Worm (Caenorhabditis elegans) whole organism, L4/young adult: Measurements from ENCODE around the gene ZK1086.2.

ENCODE experiments used
- W03F9.2 ChIP-seq: fragments of 150-350 bp; optimal IDR thresholded peaks from 2 replicates; lab custom pipeline; 2014; ENCODE audit warnings: missing biosample characterization, missing genetic modification characterization
- dao-5 ChIP-seq: sonication (generic microtip); optimal IDR thresholded peaks from 2 replicates; lab custom pipeline; 2016; ENCODE audit warnings: missing genotype, missing genetic modification characterization, moderate library complexity, missing compliant biosample characterization
- him-1 ChIP-seq: sonication (generic microtip); optimal IDR thresholded peaks from 2 replicates; lab custom pipeline; 2016; ENCODE audit warnings: missing genotype, missing genetic modification reagents, missing genetic modification characterization, missing compliant biosample characterization

ZK1086.2 gene

ce11 chrX:13746661-13747365 is 46.6 kb downstream of the ZK1086.2 start, which contains the start of gene nhr-71:
TSS of gene nhr-71 (plus strand) at chrX:13747315.
- no peak for TF ChIP-seq him-1
- no peak for TF ChIP-seq W03F9.2
- no peak for TF ChIP-seq dao-5 (tag; lab: Kevin White, UChicago)

ce11 chrX:13746231-13746630 is 47.2 kb downstream of the ZK1086.2 start:
- no peak for TF ChIP-seq W03F9.2
- no peak for TF ChIP-seq dao-5 (tag; lab: Kevin White, UChicago)
- TF ChIP-seq him-1 = no peak

ce11 chrX:13745558-13745957 is 47.9 kb downstream of the ZK1086.2 start:
- no peak for TF ChIP-seq dao-5 (tag; lab: Kevin White, UChicago)
- TF ChIP-seq W03F9.2 = no peak
- no peak for TF ChIP-seq him-1

- TF ChIP-seq him-1 (no peak), W03F9.2 (no peak), dao-5 (tag; lab: Kevin White, UChicago) (no peak)
Measured at ce11 chrX:13744543-13745113, 48.8 kb downstream of the ZK1086.2 start.

ce11 chrX:13743371-13743770 is 50.1 kb downstream of the ZK1086.2 start:
- no peak for TF ChIP-seq him-1
- no peak for TF ChIP-seq dao-5 (tag; lab: Kevin White, UChicago)
- no peak for TF ChIP-seq W03F9.2
